Worm (Caenorhabditis elegans) whole organism, late embryonic: ENCODE measurements around the gene egl-21.

Source experiments
- C38D4.7 ChIP-seq: fragments of 200-800 bp; sonication (Bioruptor generic); optimal IDR thresholded peaks from 2 replicates; lab custom pipeline; 2018; ENCODE audit warnings: mild to moderate bottlenecking, missing genetic modification characterization, moderate library complexity, missing compliant biosample characterization
- K02D7.2 ChIP-seq: sonication (generic microtip); optimal IDR thresholded peaks from 2 replicates; lab custom pipeline; 2017; ENCODE audit warnings: mild to moderate bottlenecking, missing genetic modification characterization, missing compliant biosample characterization
- K09A11.1 ChIP-seq: sonication (generic microtip); optimal IDR thresholded peaks from 2 replicates; lab custom pipeline; 2017; ENCODE audit warnings: antibody characterized with exemption, mild to moderate bottlenecking, missing genetic modification characterization, missing compliant biosample characterization; ENCODE audit not compliant: insufficient read depth
- T23F11.4 ChIP-seq: fragments of 200-800 bp; sonication (Bioruptor generic); optimal IDR thresholded peaks from 2 replicates; lab custom pipeline; 2018; ENCODE audit warnings: mild to moderate bottlenecking, missing genetic modification characterization, missing compliant biosample characterization
- Y22D7AL.16 ChIP-seq: sonication (generic microtip); optimal IDR thresholded peaks from 2 replicates; lab custom pipeline; 2016; ENCODE audit warnings: missing genetic modification characterization, missing compliant biosample characterization
- ahr-1 ChIP-seq: sonication (generic microtip); optimal IDR thresholded peaks from 2 replicates; lab custom pipeline; 2016; ENCODE audit warnings: missing genetic modification characterization, missing compliant biosample characterization
- ceh-14 ChIP-seq: sonication (generic microtip); optimal IDR thresholded peaks from 2 replicates; lab custom pipeline; 2016; ENCODE audit warnings: missing genotype, missing genetic modification characterization, missing compliant biosample characterization
- ceh-18 ChIP-seq: sonication (generic microtip); optimal IDR thresholded peaks from 2 replicates; lab custom pipeline; 2016; ENCODE audit warnings: missing genetic modification characterization, missing compliant biosample characterization
- ceh-22 ChIP-seq: sonication (generic microtip); optimal IDR thresholded peaks from 2 replicates; lab custom pipeline; 2017; ENCODE audit warnings: missing biosample characterization, missing genetic modification characterization
- ceh-31 ChIP-seq: sonication (generic microtip); optimal IDR thresholded peaks from 2 replicates; lab custom pipeline; 2016; ENCODE audit warnings: missing genetic modification characterization, missing compliant biosample characterization
- ceh-45 ChIP-seq: fragments of 200-800 bp; sonication (Bioruptor generic); IDR thresholded peaks from 2 replicates; pipeline ENCODE4 v1.3.6; 2022; ENCODE audit warnings: missing genetic modification reagents, missing genetic modification characterization, missing compliant biosample characterization
- ceh-48 ChIP-seq: sonication (generic microtip); optimal IDR thresholded peaks from 2 replicates; lab custom pipeline; 2016; ENCODE audit warnings: missing genetic modification characterization, inconsistent platforms, missing compliant biosample characterization
- che-1 ChIP-seq: sonication (generic microtip); optimal IDR thresholded peaks from 2 replicates; lab custom pipeline; 2016; ENCODE audit warnings: mild to moderate bottlenecking, missing genetic modification characterization, missing compliant biosample characterization
- dmd-4 ChIP-seq: sonication (generic microtip); optimal IDR thresholded peaks from 2 replicates; lab custom pipeline; 2016; ENCODE audit warnings: borderline replicate concordance, missing genetic modification characterization, missing compliant biosample characterization
- dve-1 ChIP-seq: sonication (generic microtip); optimal IDR thresholded peaks from 2 replicates; lab custom pipeline; 2017; ENCODE audit warnings: antibody characterized with exemption, mild to moderate bottlenecking, missing genetic modification characterization, missing compliant biosample characterization
- elt-4 ChIP-seq: sonication (generic microtip); optimal IDR thresholded peaks from 2 replicates; lab custom pipeline; 2016; ENCODE audit warnings: missing genetic modification characterization, missing compliant biosample characterization
- fax-1 ChIP-seq: sonication (generic microtip); optimal IDR thresholded peaks from 2 replicates; lab custom pipeline; 2016; ENCODE audit warnings: missing genotype, missing genetic modification characterization, missing compliant biosample characterization
- fkh-10 ChIP-seq: fragments of 150-350 bp; optimal IDR thresholded peaks from 2 replicates; lab custom pipeline; 2014; ENCODE audit warnings: missing biosample characterization, missing genetic modification reagents, missing genetic modification characterization
- gmeb-2 ChIP-seq: sonication (generic microtip); optimal IDR thresholded peaks from 2 replicates; lab custom pipeline; 2016; ENCODE audit warnings: missing genetic modification characterization, inconsistent platforms, missing compliant biosample characterization
- hlh-30 ChIP-seq: sonication (generic microtip); optimal IDR thresholded peaks from 2 replicates; lab custom pipeline; 2017; ENCODE audit warnings: antibody characterized with exemption, missing genetic modification characterization, missing compliant biosample characterization; ENCODE audit not compliant: insufficient read depth
- hlh-6 ChIP-seq: sonication (generic microtip); optimal IDR thresholded peaks from 2 replicates; lab custom pipeline; 2016; ENCODE audit warnings: missing genotype, missing genetic modification characterization, missing compliant biosample characterization
- hlh-8 ChIP-seq: sonication (generic microtip); optimal IDR thresholded peaks from 2 replicates; lab custom pipeline; 2016; ENCODE audit warnings: missing genotype, missing genetic modification characterization, missing compliant biosample characterization
- lim-6 ChIP-seq: sonication (generic microtip); optimal IDR thresholded peaks from 2 replicates; lab custom pipeline; 2016; ENCODE audit warnings: missing genetic modification characterization, missing compliant biosample characterization
- lin-11 ChIP-seq: fragments of 200-800 bp; sonication (Bioruptor generic); optimal IDR thresholded peaks from 2 replicates; lab custom pipeline; 2018; ENCODE audit warnings: mild to moderate bottlenecking, missing genetic modification characterization, missing compliant biosample characterization
- madf-2 ChIP-seq: sonication (generic microtip); optimal IDR thresholded peaks from 2 replicates; lab custom pipeline; 2017; ENCODE audit warnings: missing genetic modification characterization, missing compliant biosample characterization
- mec-3 ChIP-seq: sonication (generic microtip); optimal IDR thresholded peaks from 2 replicates; lab custom pipeline; 2016; ENCODE audit warnings: borderline replicate concordance, missing genetic modification characterization, missing compliant biosample characterization
- nfya-1 ChIP-seq: sonication (generic microtip); optimal IDR thresholded peaks from 2 replicates; lab custom pipeline; 2017; ENCODE audit warnings: missing genetic modification characterization, mild to moderate bottlenecking, missing compliant biosample characterization, antibody characterized with exemption, moderate library complexity
- nhr-11 ChIP-seq: fragments of 150-350 bp; optimal IDR thresholded peaks from 2 replicates; lab custom pipeline; 2014; ENCODE audit warnings: missing biosample characterization, missing genetic modification characterization
- npax-4 ChIP-seq: sonication (generic microtip); optimal IDR thresholded peaks from 2 replicates; lab custom pipeline; 2016; ENCODE audit warnings: missing genetic modification characterization, missing compliant biosample characterization
- pag-3 ChIP-seq: sonication (generic microtip); optimal IDR thresholded peaks from 2 replicates; lab custom pipeline; 2016; ENCODE audit warnings: missing compliant biosample characterization, missing genetic modification characterization, borderline replicate concordance
- pat-9 ChIP-seq: fragments of 200-800 bp; sonication (Bioruptor generic); optimal IDR thresholded peaks from 2 replicates; lab custom pipeline; 2018; ENCODE audit warnings: mild to moderate bottlenecking, missing genetic modification characterization, moderate library complexity, missing compliant biosample characterization
- pax-1 ChIP-seq: fragments of 150-350 bp; optimal IDR thresholded peaks from 2 replicates; lab custom pipeline; 2014; ENCODE audit warnings: missing biosample characterization, missing genetic modification characterization
- pha-2 ChIP-seq: sonication (generic microtip); optimal IDR thresholded peaks from 2 replicates; lab custom pipeline; 2017; ENCODE audit warnings: mild to moderate bottlenecking, missing genetic modification characterization, missing compliant biosample characterization
- pha-4 ChIP-seq: fragments of 150-350 bp; optimal IDR thresholded peaks from 2 replicates; lab custom pipeline; 2018; ENCODE audit warnings: missing biosample characterization, missing genetic modification reagents, missing genetic modification characterization
- pqm-1 ChIP-seq: sonication (generic microtip); optimal IDR thresholded peaks from 2 replicates; lab custom pipeline; 2016; ENCODE audit warnings: missing genetic modification characterization, missing compliant biosample characterization
- pros-1 ChIP-seq: fragments of 150-350 bp; optimal IDR thresholded peaks from 2 replicates; lab custom pipeline; 2014; ENCODE audit warnings: missing biosample characterization, missing genetic modification reagents, missing genetic modification characterization
- ref-2 ChIP-seq: sonication (generic microtip); optimal IDR thresholded peaks from 2 replicates; lab custom pipeline; 2016; ENCODE audit warnings: missing genetic modification characterization, missing compliant biosample characterization
- rnt-1 ChIP-seq: sonication (generic microtip); optimal IDR thresholded peaks from 2 replicates; lab custom pipeline; 2016; ENCODE audit warnings: missing genetic modification characterization, missing compliant biosample characterization
- sdc-2 ChIP-seq: sonication (generic microtip); optimal IDR thresholded peaks from 2 replicates; lab custom pipeline; 2016; ENCODE audit warnings: missing genotype, missing genetic modification characterization, missing compliant biosample characterization
- sox-2 ChIP-seq: fragments of 200-800 bp; sonication (Bioruptor generic); IDR thresholded peaks from 2 replicates; pipeline ENCODE4 v1.3.6; 2022; ENCODE audit warnings: missing genetic modification reagents, missing genetic modification characterization, missing compliant biosample characterization
- sox-4 ChIP-seq: sonication (generic microtip); optimal IDR thresholded peaks from 2 replicates; lab custom pipeline; 2017; ENCODE audit warnings: mild to moderate bottlenecking, missing genetic modification characterization, inconsistent platforms, missing compliant biosample characterization
- syd-9 ChIP-seq: sonication (generic microtip); optimal IDR thresholded peaks from 2 replicates; lab custom pipeline; 2016; ENCODE audit warnings: mild to moderate bottlenecking, missing genetic modification characterization, moderate library complexity, missing compliant biosample characterization
- tbx-2 ChIP-seq: sonication (generic microtip); optimal IDR thresholded peaks from 2 replicates; lab custom pipeline; 2016; ENCODE audit warnings: missing genetic modification characterization, missing compliant biosample characterization
- tbx-7 ChIP-seq: sonication (generic microtip); optimal IDR thresholded peaks from 2 replicates; lab custom pipeline; 2016; ENCODE audit warnings: missing genotype, missing genetic modification characterization, missing compliant biosample characterization
- unc-42 ChIP-seq: sonication (generic microtip); optimal IDR thresholded peaks from 2 replicates; lab custom pipeline; 2016; ENCODE audit warnings: missing genotype, missing genetic modification characterization, missing compliant biosample characterization
- unc-86 ChIP-seq: sonication (generic microtip); optimal IDR thresholded peaks from 2 replicates; lab custom pipeline; 2016; ENCODE audit warnings: missing genetic modification characterization, missing compliant biosample characterization
- zip-5 ChIP-seq: sonication (generic microtip); optimal IDR thresholded peaks from 2 replicates; lab custom pipeline; 2016; ENCODE audit warnings: missing genetic modification characterization, missing compliant biosample characterization

Gene egl-21

DNA sequence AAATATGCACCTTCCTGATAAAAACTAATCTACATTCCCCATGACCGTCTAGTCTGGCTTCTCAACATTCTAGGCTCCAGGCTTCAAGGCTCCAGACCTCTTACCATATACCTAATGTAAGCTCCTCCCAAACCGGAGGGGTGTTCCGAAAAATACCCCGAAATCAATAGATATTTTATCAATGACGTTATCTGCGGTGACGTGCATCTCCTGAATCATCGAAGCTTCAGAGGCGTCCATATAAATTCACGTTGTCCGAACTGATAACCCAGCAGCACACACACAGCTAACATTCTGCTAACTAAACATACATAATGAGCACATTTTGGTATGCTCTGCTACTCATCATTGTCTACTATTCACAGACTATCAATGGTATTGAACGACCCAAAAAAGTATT, 12.2 kb downstream of the egl-21 start, which contains the start of gene ugt-44:
Gene ugt-44, plus strand, starts transcription at position 248 of the 400 bp plus-strand sequence.
- TF ChIP-seq rnt-1 (tag; lab: Kevin White, UChicago) (no peak), lim-6 (tag; lab: Kevin White, UChicago) (no peak), pros-1 (tag; lab: Kevin White, UChicago) (no peak), pat-9 (tag; lab: Kevin White, UChicago) (no peak), dmd-4 (tag; lab: Kevin White, UChicago) (no peak), hlh-6 (tag; lab: Kevin White, UChicago) (no peak), ceh-45 (GFP tag; lab: Robert Waterston, UW) (no peak), pag-3 (tag; lab: Kevin White, UChicago) (no peak), fax-1 (no peak), ahr-1 (no peak), pha-4 (tag; lab: Kevin White, UChicago) (no peak), sdc-2 (no peak), nhr-11 (tag; lab: Kevin White, UChicago) (no peak), npax-4 (tag; lab: Kevin White, UChicago) (no peak), madf-2 (no peak), lin-11 (tag; lab: Kevin White, UChicago) (no peak), T23F11.4 (no peak), sox-2 (GFP tag; lab: Robert Waterston, UW) (no peak), che-1 (tag; lab: Kevin White, UChicago) (no peak), elt-4 (tag; lab: Kevin White, UChicago) (no peak)

ce11 chrIV:10468662-10469061, 13.0 kb downstream of the egl-21 start:
- TF ChIP-seq sox-4 (tag; lab: Kevin White, UChicago) (no peak), hlh-30 (no peak), tbx-2 (tag; lab: Kevin White, UChicago) (no peak), pha-2 (tag; lab: Kevin White, UChicago) (no peak), fkh-10 (GFP tag; lab: Kevin White, UChicago) (no peak), gmeb-2 (tag; lab: Kevin White, UChicago) (no peak)

- TF ChIP-seq ceh-14 (no peak), ceh-31 (tag; lab: Kevin White, UChicago) (no peak), Y22D7AL.16 (tag; lab: Kevin White, UChicago) (no peak), mec-3 (no peak), fax-1 (no peak), pros-1 (tag; lab: Kevin White, UChicago) (no peak), zip-5 (no peak), sox-2 (GFP tag; lab: Robert Waterston, UW) (no peak), pha-4 (tag; lab: Kevin White, UChicago) (no peak), ceh-18 (tag; lab: Kevin White, UChicago) (no peak), C38D4.7 (GFP tag; lab: Kevin White, UChicago) (no peak), ceh-48 (tag; lab: Kevin White, UChicago) (no peak), ahr-1 (no peak), npax-4 (tag; lab: Kevin White, UChicago) (no peak), pqm-1 (no peak), pax-1 (no peak), ceh-22 (no peak), dmd-4 (tag; lab: Kevin White, UChicago) (no peak)
Measured at ce11 chrIV:10467347-10467746, 14.3 kb downstream of the egl-21 start.

DNA sequence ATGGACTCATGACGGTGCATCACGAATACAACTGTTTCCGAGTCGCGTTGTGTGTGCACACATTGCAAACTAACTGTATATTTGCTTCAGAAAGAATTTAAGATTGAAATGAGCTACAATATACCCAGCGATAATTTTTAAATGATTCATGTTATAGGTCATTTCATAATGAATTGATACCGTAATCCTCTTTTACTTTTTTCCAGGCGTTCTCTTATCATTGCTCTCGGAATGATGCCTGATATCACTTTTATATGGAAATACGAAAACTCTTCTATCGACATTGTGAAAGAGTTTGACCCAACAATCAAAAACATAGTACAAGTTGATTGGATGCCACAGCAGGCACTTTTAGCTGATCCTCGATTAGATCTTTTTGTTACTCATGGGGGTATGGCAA, 15.2 kb downstream of the egl-21 start:
- TF ChIP-seq ceh-22 = no peak
- no peak for TF ChIP-seq ceh-48 (tag; lab: Kevin White, UChicago)
- TF ChIP-seq K09A11.1 (tag; lab: Kevin White, UChicago) = no peak
- no peak for TF ChIP-seq unc-86
- no peak for TF ChIP-seq dve-1
- TF ChIP-seq tbx-2 (tag; lab: Kevin White, UChicago) = no peak
- TF ChIP-seq ceh-18 (tag; lab: Kevin White, UChicago) = no peak
- no peak for TF ChIP-seq nfya-1 (tag; lab: Kevin White, UChicago)
- TF ChIP-seq hlh-8 = no peak
- TF ChIP-seq syd-9 (tag; lab: Kevin White, UChicago) = no peak
- no peak for TF ChIP-seq ref-2 (tag; lab: Kevin White, UChicago)
- TF ChIP-seq K02D7.2 (tag; lab: Kevin White, UChicago) = no peak
- TF ChIP-seq Y22D7AL.16 (tag; lab: Kevin White, UChicago) = no peak
- no peak for TF ChIP-seq unc-42 (tag; lab: Kevin White, UChicago)
- TF ChIP-seq tbx-7 (tag; lab: Kevin White, UChicago) = no peak
- TF ChIP-seq pqm-1 = no peak
- TF ChIP-seq nhr-11 (tag; lab: Kevin White, UChicago) = no peak
- no peak for TF ChIP-seq mec-3
- TF ChIP-seq fax-1 = no peak
